Worm (Caenorhabditis elegans) whole organism, L3 larva: Measurements from ENCODE around the gene sre-29.

ENCODE experiments used
- R02D3.7 ChIP-seq: fragments of 150-350 bp; optimal IDR thresholded peaks from 2 replicates; lab custom pipeline; 2014; ENCODE audit warnings: missing biosample characterization, missing genetic modification characterization
- aly-2 ChIP-seq: fragments of 150-350 bp; optimal IDR thresholded peaks from 2 replicates; lab custom pipeline; 2014; ENCODE audit warnings: missing biosample characterization, missing genetic modification characterization
- ama-1 ChIP-seq: fragments of 150-350 bp; optimal IDR thresholded peaks from 2 replicates; lab custom pipeline; 2018
- ceh-28 ChIP-seq: fragments of 150-350 bp; optimal IDR thresholded peaks from 2 replicates; lab custom pipeline; 2014; ENCODE audit warnings: missing biosample characterization, missing genetic modification reagents, missing genetic modification characterization
- ceh-9 ChIP-seq: sonication (generic microtip); optimal IDR thresholded peaks from 2 replicates; lab custom pipeline; 2018; ENCODE audit warnings: missing biosample characterization, missing genetic modification characterization
- daf-12 ChIP-seq: fragments of 150-350 bp; optimal IDR thresholded peaks from 2 replicates; lab custom pipeline; 2014; ENCODE audit warnings: missing biosample characterization, missing genetic modification reagents, missing genetic modification characterization
- egl-27 ChIP-seq: sonication (generic microtip); optimal IDR thresholded peaks from 4 replicates; lab custom pipeline; 2017; ENCODE audit warnings: missing biosample characterization, missing genetic modification reagents, missing genetic modification characterization
- egl-5 ChIP-seq: fragments of 150-350 bp; optimal IDR thresholded peaks from 2 replicates; lab custom pipeline; 2017; ENCODE audit warnings: missing biosample characterization, missing genetic modification reagents, missing genetic modification characterization, inconsistent platforms
- elt-1 ChIP-seq: fragments of 150-350 bp; optimal IDR thresholded peaks from 2 replicates; lab custom pipeline; 2014; ENCODE audit warnings: missing biosample characterization, missing genetic modification characterization
- elt-2 ChIP-seq: sonication (generic microtip); optimal IDR thresholded peaks from 2 replicates; lab custom pipeline; 2016; ENCODE audit warnings: missing genetic modification reagents, mild to moderate bottlenecking, missing genetic modification characterization, missing compliant biosample characterization
- elt-3 ChIP-seq, 3 experiments: fragments of 150-350 bp in 1 of 3; sonication (generic microtip) in 2 of 3; optimal IDR thresholded peaks; 2 replicates in 2 of 3; 4 replicates in 1 of 3; lab custom pipeline; 2014 to 2017; ENCODE audit warnings: missing biosample characterization in 3 of 3, missing genetic modification characterization in 3 of 3
- eor-1 ChIP-seq, 2 experiments: fragments of 150-350 bp; optimal IDR thresholded peaks; 2 replicates each; lab custom pipeline; 2014 to 2018; ENCODE audit warnings: missing biosample characterization in 2 of 2, missing genetic modification characterization in 2 of 2
- fkh-10 ChIP-seq: sonication (generic microtip); optimal IDR thresholded peaks from 2 replicates; lab custom pipeline; 2017; ENCODE audit warnings: missing biosample characterization, missing genetic modification reagents, missing genetic modification characterization
- fkh-2 ChIP-seq: fragments of 150-350 bp; optimal IDR thresholded peaks from 2 replicates; lab custom pipeline; 2014; ENCODE audit warnings: missing biosample characterization, missing genetic modification reagents, missing genetic modification characterization
- fos-1 ChIP-seq: fragments of 150-350 bp; optimal IDR thresholded peaks from 2 replicates; lab custom pipeline; 2014; ENCODE audit warnings: missing biosample characterization, missing genetic modification characterization
- hmg-11 ChIP-seq: sonication (generic microtip); optimal IDR thresholded peaks from 2 replicates; lab custom pipeline; 2016; ENCODE audit warnings: missing genetic modification characterization, missing compliant biosample characterization
- lin-15B ChIP-seq: fragments of 150-350 bp; optimal IDR thresholded peaks from 2 replicates; lab custom pipeline; 2014; ENCODE audit warnings: missing biosample characterization, missing genetic modification characterization
- lin-39 ChIP-seq: fragments of 150-350 bp; optimal IDR thresholded peaks from 2 replicates; lab custom pipeline; 2018; ENCODE audit warnings: missing biosample characterization, missing genetic modification reagents, missing genetic modification characterization
- lsy-12 ChIP-seq: sonication (generic microtip); optimal IDR thresholded peaks from 2 replicates; lab custom pipeline; 2016; ENCODE audit warnings: mild to moderate bottlenecking, missing genetic modification characterization, missing compliant biosample characterization
- mdl-1 ChIP-seq: fragments of 150-350 bp; optimal IDR thresholded peaks from 2 replicates; lab custom pipeline; 2014; ENCODE audit warnings: missing biosample characterization, missing genetic modification characterization
- nfya-1 ChIP-seq: sonication (generic microtip); optimal IDR thresholded peaks from 2 replicates; lab custom pipeline; 2017; ENCODE audit warnings: missing genetic modification characterization, mild to moderate bottlenecking, missing compliant biosample characterization, antibody characterized with exemption, moderate library complexity; ENCODE audit not compliant: insufficient read depth
- nhr-11 ChIP-seq: fragments of 150-350 bp; optimal IDR thresholded peaks from 2 replicates; lab custom pipeline; 2014; ENCODE audit warnings: missing biosample characterization, missing genetic modification characterization
- nhr-12 ChIP-seq: fragments of 150-350 bp; optimal IDR thresholded peaks from 2 replicates; lab custom pipeline; 2014; ENCODE audit warnings: missing biosample characterization, missing genetic modification characterization
- nhr-237 ChIP-seq: fragments of 150-350 bp; optimal IDR thresholded peaks from 2 replicates; lab custom pipeline; 2014; ENCODE audit warnings: missing biosample characterization, missing genetic modification characterization
- nhr-25 ChIP-seq: sonication (generic microtip); optimal IDR thresholded peaks from 2 replicates; lab custom pipeline; 2017; ENCODE audit warnings: missing biosample characterization, missing genetic modification characterization
- nhr-28 ChIP-seq: fragments of 150-350 bp; optimal IDR thresholded peaks from 2 replicates; lab custom pipeline; 2014; ENCODE audit warnings: missing biosample characterization, missing genetic modification characterization
- nhr-67 ChIP-seq: fragments of 150-350 bp; optimal IDR thresholded peaks from 2 replicates; lab custom pipeline; 2014; ENCODE audit warnings: missing biosample characterization, missing genetic modification characterization
- nhr-77 ChIP-seq: fragments of 150-350 bp; optimal IDR thresholded peaks from 2 replicates; lab custom pipeline; 2014; ENCODE audit warnings: missing biosample characterization, missing genetic modification characterization
- pha-4 ChIP-seq: fragments of 150-350 bp; optimal IDR thresholded peaks from 2 replicates; lab custom pipeline; 2014; ENCODE audit warnings: missing biosample characterization, missing genetic modification reagents, missing genetic modification characterization
- skn-1 ChIP-seq: fragments of 150-350 bp; optimal IDR thresholded peaks from 2 replicates; lab custom pipeline; 2014; ENCODE audit warnings: missing biosample characterization, missing genetic modification characterization
- snpc-4 ChIP-seq: fragments of 150-350 bp; optimal IDR thresholded peaks from 2 replicates; lab custom pipeline; 2014; ENCODE audit warnings: missing biosample characterization, missing genetic modification characterization
- unc-62 ChIP-seq: fragments of 150-350 bp; sonication (generic microtip); optimal IDR thresholded peaks from 4 replicates; lab custom pipeline; 2014; ENCODE audit warnings: missing biosample characterization, missing genetic modification reagents, missing genetic modification characterization
- zag-1 ChIP-seq: fragments of 150-350 bp; optimal IDR thresholded peaks from 2 replicates; lab custom pipeline; 2014; ENCODE audit warnings: missing biosample characterization, missing genetic modification characterization
- ztf-4 ChIP-seq: fragments of 150-350 bp; optimal IDR thresholded peaks from 2 replicates; lab custom pipeline; 2014; ENCODE audit warnings: missing biosample characterization, missing genetic modification characterization

The sre-29 gene

DNA sequence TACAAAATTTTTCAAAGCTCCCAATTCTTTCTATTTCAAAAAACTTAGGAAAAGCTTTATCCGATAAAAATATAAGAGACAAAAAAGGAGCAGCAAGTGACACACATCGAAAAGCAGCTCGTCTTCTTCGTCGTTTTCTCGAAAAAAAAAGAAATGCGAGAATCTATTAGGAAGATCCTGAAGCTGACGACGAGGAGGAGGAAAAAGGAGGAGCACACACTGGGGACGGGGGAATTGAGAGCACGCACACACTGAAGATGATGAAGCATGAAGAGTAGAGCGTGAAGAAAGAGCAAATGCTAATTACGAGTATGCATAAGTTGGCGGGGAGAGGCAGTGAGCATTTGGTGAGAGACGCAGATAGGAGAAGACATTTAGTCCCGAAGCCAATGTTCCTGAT is 27.8 kb downstream of the sre-29 start:
- TF ChIP-seq nhr-237 (tag; lab: Kevin White, UChicago) (no peak), nfya-1 (peak; percentile 8)

ce11 chrII:12369202-12369601 is 32.5 kb downstream of the sre-29 start:
- no peak for TF ChIP-seq ztf-4 (tag; lab: Kevin White, UChicago)

ce11 chrII:12362262-12362661 is 39.4 kb downstream of the sre-29 start:
- TF ChIP-seq ztf-4 (tag; lab: Kevin White, UChicago) (no peak), ama-1 (lab: Kevin White, UChicago) (no peak), zag-1 (no peak), mdl-1 (tag; lab: Kevin White, UChicago) (no peak), daf-12 (tag; lab: Kevin White, UChicago) (no peak), nhr-12 (tag; lab: Kevin White, UChicago) (no peak), aly-2 (tag; lab: Kevin White, UChicago) (no peak), unc-62 (GFP tag; lab: Kevin White, UChicago) (no peak), nhr-77 (tag; lab: Kevin White, UChicago) (no peak), eor-1 (tag; optimal IDR thresholded peaks at IDR 0.05; lab: Kevin White, UChicago) (no peak), lin-15B (tag; lab: Kevin White, UChicago) (no peak), ceh-28 (tag; lab: Kevin White, UChicago) (no peak), elt-1 (tag; lab: Kevin White, UChicago) (no peak), egl-5 (no peak), nhr-67 (tag; lab: Kevin White, UChicago) (no peak), nhr-25 (tag; lab: Kevin White, UChicago) (no peak), nhr-11 (tag; lab: Kevin White, UChicago) (no peak), fos-1 (tag; lab: Kevin White, UChicago) (no peak)

- TF ChIP-seq lin-39 (tag; lab: Kevin White, UChicago) = no peak
- no peak for TF ChIP-seq lsy-12
- TF ChIP-seq hmg-11 (tag; lab: Kevin White, UChicago) = no peak
- TF ChIP-seq ceh-28 (tag; lab: Kevin White, UChicago) = no peak
- no peak for TF ChIP-seq nhr-11 (tag; lab: Kevin White, UChicago)
- TF ChIP-seq snpc-4 (tag; lab: Kevin White, UChicago) = no peak
Observed at ce11 chrII:12353816-12354215, 47.9 kb downstream of the sre-29 start.

DNA sequence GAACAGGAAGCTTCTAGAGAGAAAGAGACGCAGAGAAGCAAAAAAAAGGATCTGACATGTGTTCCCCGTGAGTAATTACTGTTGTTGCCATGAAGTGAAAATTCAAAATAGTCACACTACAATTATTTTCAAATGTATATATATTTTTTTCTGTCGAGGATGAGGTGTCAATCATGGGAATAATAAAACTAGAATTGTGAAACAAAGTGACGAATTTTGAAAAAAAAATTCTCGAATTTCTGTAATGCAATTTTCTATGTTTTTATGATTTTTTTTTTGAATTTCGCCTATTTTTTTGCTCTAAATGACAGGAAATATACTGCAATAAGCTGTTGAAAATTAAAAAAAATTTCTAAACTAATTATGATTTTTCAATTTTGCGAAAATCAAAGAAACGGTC is 48.6 kb downstream of the sre-29 start:
- TF ChIP-seq nhr-12 (tag; lab: Kevin White, UChicago) (no peak), pha-4 (tag; lab: Kevin White, UChicago) (no peak), ceh-9 (tag; lab: Kevin White, UChicago) (no peak), snpc-4 (tag; lab: Kevin White, UChicago) (no peak), elt-2 (no peak), fkh-2 (tag; lab: Kevin White, UChicago) (no peak), R02D3.7 (tag; lab: Kevin White, UChicago) (no peak), aly-2 (tag; lab: Kevin White, UChicago) (no peak), hmg-11 (tag; lab: Kevin White, UChicago) (no peak), nhr-237 (tag; lab: Kevin White, UChicago) (no peak), elt-3 (tag; optimal IDR thresholded peaks at IDR 0.05; lab: Kevin White, UChicago) (no peak), fos-1 (tag; lab: Kevin White, UChicago) (no peak), nhr-28 (tag; lab: Kevin White, UChicago) (no peak), egl-27 (tag; lab: Kevin White, UChicago) (no peak), nhr-77 (tag; lab: Kevin White, UChicago) (no peak), ceh-28 (tag; lab: Kevin White, UChicago) (no peak), fkh-10 (no peak), zag-1 (no peak), ztf-4 (tag; lab: Kevin White, UChicago) (no peak)

DNA sequence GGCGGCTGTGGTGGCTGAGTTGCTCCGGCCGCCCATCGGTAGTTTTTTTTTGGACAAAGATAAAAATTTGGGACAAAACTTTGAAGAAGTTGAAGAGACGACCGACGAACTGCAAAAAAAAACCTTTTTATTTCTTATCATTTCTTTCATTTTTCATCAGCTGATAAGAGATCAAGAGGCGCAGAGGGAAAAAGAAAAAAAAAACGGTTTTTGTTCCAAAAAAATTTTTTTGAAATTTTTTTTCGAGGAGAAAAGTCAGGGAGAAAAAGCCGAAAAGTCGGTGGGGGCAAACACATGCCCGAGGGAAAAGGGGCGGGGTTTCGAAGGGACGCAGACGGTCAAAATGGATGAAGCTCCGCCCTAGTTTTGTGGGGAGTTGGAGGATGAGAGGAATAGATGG is 49.6 kb downstream of the sre-29 start, which contains the start of gene ras-1:
ras-1 (minus strand) TSS at position 129 of the 400 bp plus-strand sequence.
- TF ChIP-seq unc-62 (GFP tag; lab: Kevin White, UChicago) = no peak
- peak; percentile 26 for TF ChIP-seq nfya-1
- no peak for TF ChIP-seq egl-5
- TF ChIP-seq elt-2 = peak; percentile 51
- no peak for TF ChIP-seq skn-1 (tag; lab: Kevin White, UChicago)
- peak; percentile 41 for TF ChIP-seq pha-4 (tag; lab: Kevin White, UChicago)
